Worm (Caenorhabditis elegans) whole organism, mixed stage, embryonic: ENCODE results near the gene R11E3.19.

Experiments
- blmp-1 ChIP-seq: fragments of 150-350 bp; optimal IDR thresholded peaks from 2 replicates; lab custom pipeline; 2014; ENCODE audit warnings: missing biosample characterization, missing genetic modification characterization
- ceh-39 ChIP-seq: fragments of 150-350 bp; optimal IDR thresholded peaks from 2 replicates; lab custom pipeline; 2014; ENCODE audit warnings: missing biosample characterization, missing genetic modification characterization
- ceh-43 ChIP-seq: fragments of 200-800 bp; sonication (Bioruptor generic); optimal IDR thresholded peaks from 2 replicates; lab custom pipeline; 2018; ENCODE audit warnings: mild to moderate bottlenecking, missing genetic modification characterization, moderate library complexity, missing compliant biosample characterization
- ces-1 ChIP-seq: fragments of 150-350 bp; optimal IDR thresholded peaks from 2 replicates; lab custom pipeline; 2014; ENCODE audit warnings: missing biosample characterization, missing genetic modification reagents, missing genetic modification characterization
- cnd-1 ChIP-seq: fragments of 200-800 bp; sonication (Bioruptor generic); optimal IDR thresholded peaks from 2 replicates; lab custom pipeline; 2018; ENCODE audit warnings: mild to moderate bottlenecking, missing genetic modification characterization, missing compliant biosample characterization
- drap-1 ChIP-seq: fragments of 200-800 bp; sonication (Bioruptor generic); optimal IDR thresholded peaks from 3 replicates; lab custom pipeline; 2018; ENCODE audit warnings: mild to moderate bottlenecking, missing genetic modification characterization, missing compliant biosample characterization
- elt-1 ChIP-seq: sonication (generic microtip); optimal IDR thresholded peaks from 2 replicates; lab custom pipeline; 2017; ENCODE audit warnings: missing genetic modification characterization, mild to moderate bottlenecking, missing compliant biosample characterization, antibody characterized with exemption, moderate library complexity, borderline replicate concordance; ENCODE audit not compliant: insufficient read depth
- flh-1 ChIP-seq: fragments of 200-800 bp; sonication (Bioruptor generic); optimal IDR thresholded peaks from 2 replicates; lab custom pipeline; 2018; ENCODE audit warnings: mild to moderate bottlenecking, missing genetic modification characterization, moderate library complexity, missing compliant biosample characterization
- ham-2 ChIP-seq: fragments of 200-800 bp; sonication (Bioruptor generic); optimal IDR thresholded peaks from 2 replicates; lab custom pipeline; 2018; ENCODE audit warnings: mild to moderate bottlenecking, missing genetic modification characterization, missing compliant biosample characterization
- hlh-1 ChIP-seq: fragments of 150-350 bp; optimal IDR thresholded peaks from 2 replicates; lab custom pipeline; 2014; ENCODE audit warnings: missing biosample characterization, missing genetic modification reagents, missing genetic modification characterization
- lin-13 ChIP-seq: fragments of 150-350 bp; optimal IDR thresholded peaks from 2 replicates; lab custom pipeline; 2014; ENCODE audit warnings: missing biosample characterization, missing genetic modification characterization
- lin-32 ChIP-seq: fragments of 200-800 bp; sonication (Bioruptor generic); optimal IDR thresholded peaks from 2 replicates; lab custom pipeline; 2018; ENCODE audit warnings: mild to moderate bottlenecking, missing genetic modification characterization, missing compliant biosample characterization
- lsy-2 ChIP-seq: fragments of 150-350 bp; optimal IDR thresholded peaks from 2 replicates; lab custom pipeline; 2014; ENCODE audit warnings: missing biosample characterization, missing genetic modification characterization
- mab-5 ChIP-seq: fragments of 150-350 bp; optimal IDR thresholded peaks from 2 replicates; lab custom pipeline; 2014; ENCODE audit warnings: missing biosample characterization, missing genetic modification characterization
- mep-1 ChIP-seq: fragments of 150-350 bp; optimal IDR thresholded peaks from 2 replicates; lab custom pipeline; 2017; ENCODE audit warnings: missing biosample characterization, missing genetic modification reagents, missing genetic modification characterization, inconsistent platforms
- nhr-12 ChIP-seq: fragments of 150-350 bp; optimal IDR thresholded peaks from 2 replicates; lab custom pipeline; 2014; ENCODE audit warnings: missing biosample characterization, missing genetic modification characterization
- nhr-2 ChIP-seq: fragments of 150-350 bp; optimal IDR thresholded peaks from 2 replicates; lab custom pipeline; 2014; ENCODE audit warnings: missing biosample characterization, missing genetic modification characterization
- nhr-28 ChIP-seq: fragments of 150-350 bp; optimal IDR thresholded peaks from 2 replicates; lab custom pipeline; 2014; ENCODE audit warnings: missing biosample characterization, missing genetic modification characterization
- nhr-76 ChIP-seq: sonication (generic microtip); optimal IDR thresholded peaks from 2 replicates; lab custom pipeline; 2017; ENCODE audit warnings: missing biosample characterization, missing genetic modification characterization
- pha-4 ChIP-seq: fragments of 150-350 bp; optimal IDR thresholded peaks from 2 replicates; lab custom pipeline; 2018; ENCODE audit warnings: missing biosample characterization, missing genetic modification reagents, missing genetic modification characterization
- sem-2 ChIP-seq: fragments of 200-800 bp; sonication (Bioruptor generic); optimal IDR thresholded peaks from 2 replicates; lab custom pipeline; 2018; ENCODE audit warnings: mild to moderate bottlenecking, missing genetic modification characterization, missing compliant biosample characterization
- snpc-4 ChIP-seq: fragments of 150-350 bp; optimal IDR thresholded peaks from 2 replicates; lab custom pipeline; 2014; ENCODE audit warnings: missing biosample characterization, missing genetic modification characterization
- sptf-1 ChIP-seq: sonication (generic microtip); optimal IDR thresholded peaks from 2 replicates; lab custom pipeline; 2017; ENCODE audit warnings: mild to moderate bottlenecking, missing genetic modification characterization, moderate library complexity, missing compliant biosample characterization
- unc-120 ChIP-seq: sonication (generic microtip); optimal IDR thresholded peaks from 2 replicates; lab custom pipeline; 2017; ENCODE audit warnings: missing genetic modification characterization, missing compliant biosample characterization; ENCODE audit not compliant: poor library complexity, severe bottlenecking
- unc-39 ChIP-seq: fragments of 150-350 bp; optimal IDR thresholded peaks from 2 replicates; lab custom pipeline; 2014; ENCODE audit warnings: missing biosample characterization, missing genetic modification characterization
- unc-62 ChIP-seq: fragments of 150-350 bp; optimal IDR thresholded peaks from 2 replicates; lab custom pipeline; 2014; ENCODE audit warnings: missing biosample characterization, missing genetic modification reagents, missing genetic modification characterization
- zip-8 ChIP-seq: fragments of 150-350 bp; optimal IDR thresholded peaks from 2 replicates; lab custom pipeline; 2014; ENCODE audit warnings: missing biosample characterization, missing genetic modification characterization
- ztf-11 ChIP-seq: fragments of 150-350 bp; optimal IDR thresholded peaks from 2 replicates; lab custom pipeline; 2014; ENCODE audit warnings: missing biosample characterization, missing genetic modification characterization

The R11E3.19 gene

ce11 chrIV:4771792-4772191 lies 4.1 kb downstream of the R11E3.19 start, which contains the start of gene R11E3.2:
R11E3.2 (plus strand) TSS chrIV:4772092.
- TF ChIP-seq lin-13 (tag; lab: Kevin White, UChicago) (no peak), sptf-1 (tag; lab: Kevin White, UChicago) (no peak), blmp-1 (tag; lab: Kevin White, UChicago) (no peak), nhr-76 (tag; lab: Kevin White, UChicago) (no peak), drap-1 (GFP tag; lab: Kevin White, UChicago) (no peak), ces-1 (no peak), ztf-11 (no peak), sem-2 (GFP tag; lab: Kevin White, UChicago) (no peak), nhr-12 (tag; lab: Kevin White, UChicago) (no peak), zip-8 (tag; lab: Kevin White, UChicago) (no peak), nhr-2 (tag; lab: Kevin White, UChicago) (no peak), mab-5 (tag; lab: Kevin White, UChicago) (no peak), snpc-4 (no peak)

- no peak for TF ChIP-seq hlh-1 (tag; lab: Kevin White, UChicago)
- no peak for TF ChIP-seq mep-1
- no peak for TF ChIP-seq elt-1
- TF ChIP-seq pha-4 = no peak
- TF ChIP-seq unc-62 (GFP tag; lab: Kevin White, UChicago) = no peak
- TF ChIP-seq flh-1 = no peak
These were observed 11.5 kb downstream of the R11E3.19 start, which contains the start of gene npp-26 for ce11 chrIV:4764422-4764821. npp-26 (plus strand) TSS chrIV:4764722.

ce11 chrIV:4763844-4764243 lies 12.1 kb downstream of the R11E3.19 start, which contains the start of gene Y17G9B.2:
Y17G9B.2 (plus strand) TSS chrIV:4764144.
- TF ChIP-seq flh-1 = no peak
- TF ChIP-seq cnd-1 = no peak
- TF ChIP-seq pha-4 = no peak
- no peak for TF ChIP-seq unc-39 (tag; lab: Kevin White, UChicago)
- TF ChIP-seq mab-5 (tag; lab: Kevin White, UChicago) = no peak
- no peak for TF ChIP-seq lin-32 (GFP tag; lab: Kevin White, UChicago)
- TF ChIP-seq nhr-12 (tag; lab: Kevin White, UChicago) = no peak
- TF ChIP-seq, all 35 proteins: peak for 0

- peak; percentile 4 for TF ChIP-seq lsy-2 (tag; lab: Kevin White, UChicago)
These were observed 12.8 kb downstream of the R11E3.19 start for ce11 chrIV:4762990-4763545.

- TF ChIP-seq nhr-12 (tag; lab: Kevin White, UChicago) = no peak
- no peak for TF ChIP-seq unc-39 (tag; lab: Kevin White, UChicago)
- no peak for TF ChIP-seq mep-1
- no peak for TF ChIP-seq blmp-1 (tag; lab: Kevin White, UChicago)
- no peak for TF ChIP-seq ham-2
- no peak for TF ChIP-seq ceh-39 (tag; lab: Kevin White, UChicago)
- no peak for TF ChIP-seq unc-120
- TF ChIP-seq lin-13 (tag; lab: Kevin White, UChicago) = no peak
- TF ChIP-seq ceh-43 (GFP tag; lab: Kevin White, UChicago) = no peak
- no peak for TF ChIP-seq unc-62 (GFP tag; lab: Kevin White, UChicago)
- TF ChIP-seq, all 35 proteins: peak for 0
These were observed 15.4 kb downstream of the R11E3.19 start, which contains the start of the genes memi-1 and cyp-31A3 for ce11 chrIV:4760378-4761084. memi-1 (minus strand) TSS chrIV:4760428. cyp-31A3 (plus strand) TSS chrIV:4761049.

- TF ChIP-seq unc-120 (no peak), sptf-1 (tag; lab: Kevin White, UChicago) (peak; percentile 9), nhr-28 (no peak)
These were observed 17.2 kb downstream of the R11E3.19 start, which contains the start of gene Y17G9B.8 for ce11 chrIV:4758659-4759058. Y17G9B.8 (minus strand) TSS chrIV:4758840.
